Fruit fly (Drosophila melanogaster): Measurements from ENCODE around the gene CG9917.

CG9917 gene

DNA sequence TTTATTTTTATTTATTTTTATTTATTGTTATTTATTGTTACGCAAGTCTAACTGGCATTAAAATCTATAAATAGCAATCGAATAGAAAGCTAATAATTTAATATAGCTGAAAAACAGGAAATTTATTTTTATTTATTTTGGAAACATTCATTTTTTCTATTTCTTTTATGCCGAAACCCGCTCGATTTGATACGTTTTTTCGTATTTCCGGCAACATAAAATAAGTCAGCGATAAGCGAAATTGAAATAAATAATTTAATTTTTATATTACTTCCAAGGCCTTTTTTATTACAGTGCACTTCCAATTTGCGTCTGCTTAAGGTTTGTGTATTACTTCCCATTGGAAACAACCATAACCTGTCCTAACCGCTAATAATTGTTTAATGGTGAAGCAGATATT lies 48.9 kb upstream of the CG9917 start (continued):
- TF ChIP-seq CG18262 (tag; optimal IDR thresholded peaks at IDR 0.05) = peak; percentile 36
- TF ChIP-seq slou (GFP tag; optimal IDR thresholded peaks at IDR 0.05) = no peak

DNA sequence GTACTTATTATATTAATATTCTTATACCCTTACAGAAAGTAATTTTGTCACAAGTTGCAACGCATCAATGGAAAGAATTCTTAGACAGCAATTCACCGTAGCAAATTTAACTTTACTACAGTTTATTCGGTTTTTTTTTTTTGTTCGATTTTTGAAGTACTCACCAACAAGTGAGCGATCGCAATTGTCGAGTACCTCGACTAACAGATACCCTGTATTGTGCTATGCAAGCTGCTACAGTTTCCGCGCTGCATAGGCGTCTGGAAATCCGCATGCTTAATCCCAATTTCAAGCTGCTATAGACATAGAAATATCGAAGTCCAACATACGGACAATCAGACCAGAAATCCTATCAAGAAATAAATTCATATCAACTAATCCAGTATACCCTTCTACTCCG lies 45.6 kb upstream of the CG9917 start:
- TF ChIP-seq CG14860 (GFP tag; IDR thresholded peaks at IDR 0.05; ENCODE audit: partially characterized antibody) = peak; percentile 50; the same call in 2 of the 3 replicates
- peak; percentile 23 for TF ChIP-seq Scr (GFP tag; IDR thresholded peaks at IDR 0.05; ENCODE audit: partially characterized antibody)
- TF ChIP-seq HLH4C (GFP tag; IDR thresholded peaks at IDR 0.05; ENCODE audit: partially characterized antibody) = peak; percentile 55; the same call in 2 of the 3 replicates
- TF ChIP-seq CG7963 (GFP tag; IDR thresholded peaks at IDR 0.05; ENCODE audit: partially characterized antibody) = peak; percentile 52; the same call in 2 of the 3 replicates
- TF ChIP-seq nerfin-2 (GFP tag; IDR thresholded peaks at IDR 0.05; ENCODE audit: partially characterized antibody) = peak; percentile 43
- peak; percentile 36; the same call in 1 of the 2 replicates for TF ChIP-seq inv (GFP tag; IDR thresholded peaks at IDR 0.05; ENCODE audit: partially characterized antibody)
- TF ChIP-seq sc (optimal IDR thresholded peaks at IDR 0.05) = no peak
- TF ChIP-seq sc (GFP tag; optimal IDR thresholded peaks at IDR 0.05) = no peak
- TF ChIP-seq CG7271 (tag; optimal IDR thresholded peaks at IDR 0.05) = no peak
- peak; percentile 41; the same call in 1 of the 2 replicates for TF ChIP-seq tna (GFP tag; IDR thresholded peaks at IDR 0.05; ENCODE audit: partially characterized antibody)
- peak; percentile 26; the same call in 1 of the 3 replicates for TF ChIP-seq CG16813 (GFP tag; IDR thresholded peaks at IDR 0.05; ENCODE audit: partially characterized antibody)

DNA sequence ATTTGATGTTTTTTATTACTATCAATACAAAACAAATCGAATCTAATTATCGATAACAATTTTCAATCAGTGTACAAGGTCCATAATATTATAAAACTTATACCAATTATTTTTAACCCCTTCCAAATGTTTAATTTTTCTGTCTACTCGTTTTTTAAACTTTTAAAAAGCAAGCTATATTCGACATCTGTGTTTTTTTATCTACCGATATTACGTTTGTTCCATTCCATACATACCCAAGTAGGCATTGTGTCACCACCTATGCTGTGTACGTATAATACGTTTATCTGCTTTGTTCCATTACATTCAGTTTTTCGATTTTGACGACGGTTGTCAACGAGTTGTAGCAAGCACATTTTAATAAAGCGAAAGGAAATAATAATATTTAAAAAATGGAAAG lies 38.3 kb upstream of the CG9917 start, which contains the start of gene nonA:
Gene nonA (plus strand): TSS at position 264 of the 400 bp plus-strand sequence.
- TF ChIP-seq amos (GFP tag; IDR thresholded peaks at IDR 0.05; ENCODE audit: partially characterized antibody) = peak; percentile 15; the same call in 1 of the 2 replicates
- TF ChIP-seq abd-A (tag; optimal IDR thresholded peaks at IDR 0.05) = no peak
- no peak for TF ChIP-seq unpg (GFP tag; optimal IDR thresholded peaks at IDR 0.05)
- TF ChIP-seq CG7786 (GFP tag; optimal IDR thresholded peaks at IDR 0.05) = no peak
- peak; percentile 58 for TF ChIP-seq MESR4 (GFP tag; optimal IDR thresholded peaks at IDR 0.05)
- no peak for TF ChIP-seq CG3995 (GFP tag; optimal IDR thresholded peaks at IDR 0.05)
- TF ChIP-seq CG17359 (tag; optimal IDR thresholded peaks at IDR 0.05) = no peak
- TF ChIP-seq CG9437 (GFP tag; optimal IDR thresholded peaks at IDR 0.05) = peak; percentile 42
- peak; percentile 30 for TF ChIP-seq MBD-R2 (GFP tag; IDR thresholded peaks at IDR 0.05)
- TF ChIP-seq nau (GFP tag; optimal IDR thresholded peaks at IDR 0.05) = no peak
- 0 out of 2 replicates have a peak, but pooled peaks have one; percentile 17 for TF ChIP-seq CG13287 (GFP tag; IDR thresholded peaks at IDR 0.05; ENCODE audit: partially characterized antibody)
- TF ChIP-seq Awh (GFP tag; IDR thresholded peaks at IDR 0.05) = no peak
- TF ChIP-seq CG32532 (GFP tag; IDR thresholded peaks at IDR 0.05) = no peak
- no peak for TF ChIP-seq shn (GFP tag; optimal IDR thresholded peaks at IDR 0.05)
- TF ChIP-seq sima (GFP tag; optimal IDR thresholded peaks at IDR 0.05) = no peak
- TF ChIP-seq Hr78 (GFP tag; optimal IDR thresholded peaks at IDR 0.05) = no peak
- TF ChIP-seq pzg (GFP tag; optimal IDR thresholded peaks at IDR 0.05) = peak; percentile 44
- no peak for TF ChIP-seq CG1647 (GFP tag; optimal IDR thresholded peaks at IDR 0.05)
- no peak for TF ChIP-seq mam (GFP tag; optimal IDR thresholded peaks at IDR 0.05)
- TF ChIP-seq da (GFP tag; optimal IDR thresholded peaks at IDR 0.05) = no peak
- no peak for TF ChIP-seq croc (GFP tag; conservative IDR thresholded peaks at IDR 0.05)
- no peak for TF ChIP-seq mirr (GFP tag; optimal IDR thresholded peaks at IDR 0.05)
- no peak for TF ChIP-seq wdn (GFP tag; IDR thresholded peaks at IDR 0.05)
- TF ChIP-seq pfk (GFP tag; optimal IDR thresholded peaks at IDR 0.05) = peak; percentile 96
- peak; percentile 53; the same call in 2 of the 3 replicates for TF ChIP-seq HLH4C (GFP tag; IDR thresholded peaks at IDR 0.05; ENCODE audit: partially characterized antibody)
- TF ChIP-seq wek (GFP tag; optimal IDR thresholded peaks at IDR 0.05) = no peak
- TF ChIP-seq CG7357 (GFP tag; IDR thresholded peaks at IDR 0.05) = no peak
- TF ChIP-seq sens (GFP tag) = no peak
- peak; percentile 60; the same call in 1 of the 3 replicates for TF ChIP-seq row (GFP tag; IDR thresholded peaks at IDR 0.05)
- no peak for TF ChIP-seq CG6654 (GFP tag; optimal IDR thresholded peaks at IDR 0.05)
- no peak for TF ChIP-seq stc (GFP tag; IDR thresholded peaks at IDR 0.05)
- TF ChIP-seq CG11723 (GFP tag; optimal IDR thresholded peaks at IDR 0.05) = peak; percentile 14
- TF ChIP-seq nom (GFP tag; optimal IDR thresholded peaks at IDR 0.05) = peak; percentile 46
- TF ChIP-seq fru (optimal IDR thresholded peaks at IDR 0.05) = no peak
- TF ChIP-seq CG13424 (tag; optimal IDR thresholded peaks at IDR 0.05) = no peak
